Fruit fly (Drosophila melanogaster): Measurements from ENCODE around the gene CG46426.

Gene CG46426

DNA sequence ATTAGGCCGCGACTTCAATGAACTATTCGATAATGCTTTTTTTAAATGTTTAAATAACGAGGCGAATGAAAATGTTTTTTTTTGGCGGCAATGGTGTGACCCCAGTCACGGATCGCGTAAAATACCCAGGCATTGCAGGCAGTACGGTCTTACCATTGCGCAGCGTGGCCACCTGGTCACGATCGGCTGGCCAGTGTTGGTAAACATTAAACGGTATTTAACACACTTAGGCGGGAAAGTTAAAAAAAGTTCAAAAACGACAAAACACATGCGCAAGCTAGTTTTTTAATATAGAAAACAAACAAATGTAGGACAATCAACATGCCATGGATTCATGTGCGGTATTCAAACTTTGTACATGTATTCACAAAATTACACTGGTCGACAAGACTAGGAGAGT, 13.4 kb upstream of the CG46426 start, which contains the start of gene esc (continued):
- TF ChIP-seq run (tag; optimal IDR thresholded peaks at IDR 0.05): no peak
- TF ChIP-seq CG12236 (GFP tag; optimal IDR thresholded peaks at IDR 0.05): no peak
- TF ChIP-seq E2f2 (GFP tag; IDR thresholded peaks at IDR 0.05): peak; percentile 99
- TF ChIP-seq peb (GFP tag; IDR thresholded peaks at IDR 0.05): no peak
- TF ChIP-seq ssp (GFP tag; IDR thresholded peaks at IDR 0.05): 0 out of 2 replicates have a peak, but pooled peaks have one; percentile 24
- no peak for TF ChIP-seq dimm (GFP tag; IDR thresholded peaks at IDR 0.05)
- peak; percentile 72 for TF ChIP-seq Sin3A (optimal IDR thresholded peaks at IDR 0.05)
- TF ChIP-seq CG1792 (GFP tag; optimal IDR thresholded peaks at IDR 0.05): peak; percentile 14
- no peak for TF ChIP-seq Jarid2 (GFP tag; optimal IDR thresholded peaks at IDR 0.05)
- no peak for TF ChIP-seq CG1529 (GFP tag; optimal IDR thresholded peaks at IDR 0.05)
- TF ChIP-seq CG6689 (GFP tag; IDR thresholded peaks at IDR 0.05): no peak
- no peak for TF ChIP-seq CG32532 (GFP tag; IDR thresholded peaks at IDR 0.05)
- no peak for TF ChIP-seq CG11723 (GFP tag; optimal IDR thresholded peaks at IDR 0.05)
- no peak for TF ChIP-seq CG3065 (GFP tag; optimal IDR thresholded peaks at IDR 0.05)
- no peak for TF ChIP-seq Fer1 (GFP tag; optimal IDR thresholded peaks at IDR 0.05)
- TF ChIP-seq unpg (GFP tag; optimal IDR thresholded peaks at IDR 0.05): no peak
- peak; percentile 46 for TF ChIP-seq CG2116 (GFP tag; optimal IDR thresholded peaks at IDR 0.05)
- TF ChIP-seq HmgD (GFP tag; optimal IDR thresholded peaks at IDR 0.05): peak; percentile 65
- no peak for TF ChIP-seq bigmax (GFP tag; optimal IDR thresholded peaks at IDR 0.05)
- no peak for TF ChIP-seq CG17361 (GFP tag; IDR thresholded peaks at IDR 0.05)
- peak; percentile 29 for TF ChIP-seq tx (GFP tag; optimal IDR thresholded peaks at IDR 0.05)
- no peak for TF ChIP-seq CG14860 (GFP tag; IDR thresholded peaks at IDR 0.05; ENCODE audit: partially characterized antibody)
- TF ChIP-seq Opbp (GFP tag; IDR thresholded peaks at IDR 0.05; ENCODE audit: partially characterized antibody): peak; percentile 66
- peak; percentile 16; the same call in 1 of the 4 replicates for TF ChIP-seq Dll (GFP tag; IDR thresholded peaks at IDR 0.05; ENCODE audit: partially characterized antibody)
- TF ChIP-seq MBD-R2 (GFP tag; IDR thresholded peaks at IDR 0.05): peak; percentile 78
- TF ChIP-seq slou (GFP tag; optimal IDR thresholded peaks at IDR 0.05): no peak
- peak; percentile 61; the same call in 1 of the 2 replicates for TF ChIP-seq sob (GFP tag; IDR thresholded peaks at IDR 0.05)
- no peak for TF ChIP-seq CG2199 (GFP tag; IDR thresholded peaks at IDR 0.05)
- TF ChIP-seq tin (GFP tag; optimal IDR thresholded peaks at IDR 0.05): peak; percentile 30
- no peak for TF ChIP-seq D (optimal IDR thresholded peaks at IDR 0.05)
- no peak for TF ChIP-seq D (GFP tag; optimal IDR thresholded peaks at IDR 0.05)
- no peak for TF ChIP-seq schlank (tag; optimal IDR thresholded peaks at IDR 0.05)
- TF ChIP-seq tna (GFP tag; IDR thresholded peaks at IDR 0.05; ENCODE audit: partially characterized antibody): no peak
- peak; percentile 50 for TF ChIP-seq CG8290 (GFP tag; optimal IDR thresholded peaks at IDR 0.05)
- TF ChIP-seq CG8290 (tag; optimal IDR thresholded peaks at IDR 0.05): no peak
- peak; percentile 62 for TF ChIP-seq nmo (GFP tag; optimal IDR thresholded peaks at IDR 0.05)
- no peak for TF ChIP-seq yki (optimal IDR thresholded peaks at IDR 0.05)
- TF ChIP-seq CG14667 (GFP tag; IDR thresholded peaks at IDR 0.05): no peak
- no peak; the same call in 2 of the 3 replicates for TF ChIP-seq dysf (GFP tag; IDR thresholded peaks at IDR 0.05)
- no peak for TF ChIP-seq cwo (GFP tag; optimal IDR thresholded peaks at IDR 0.05)
- TF ChIP-seq Optix (GFP tag; IDR thresholded peaks at IDR 0.05): no peak
- no peak for TF ChIP-seq dmrt99B (tag; optimal IDR thresholded peaks at IDR 0.05)
- TF ChIP-seq Hr39 (optimal IDR thresholded peaks at IDR 0.05): no peak
- TF ChIP-seq Eip74EF (GFP tag; optimal IDR thresholded peaks at IDR 0.05): no peak
- TF ChIP-seq abd-A (tag; optimal IDR thresholded peaks at IDR 0.05): no peak
- no peak for TF ChIP-seq gcm2 (GFP tag; optimal IDR thresholded peaks at IDR 0.05)
- TF ChIP-seq gem (tag; optimal IDR thresholded peaks at IDR 0.05): no peak
- TF ChIP-seq aop (GFP tag; IDR thresholded peaks at IDR 0.05): no peak
- no peak; the same call in 1 of the 2 replicates for TF ChIP-seq al (GFP tag; IDR thresholded peaks at IDR 0.05)
- TF ChIP-seq CG14441 (GFP tag; IDR thresholded peaks at IDR 0.05): no peak
- TF ChIP-seq HLH3B (GFP tag; IDR thresholded peaks at IDR 0.05): no peak
- no peak for TF ChIP-seq CG9437 (GFP tag; optimal IDR thresholded peaks at IDR 0.05)
- no peak for TF ChIP-seq CG10959 (GFP tag; IDR thresholded peaks at IDR 0.05)
- TF ChIP-seq gcm (GFP tag; optimal IDR thresholded peaks at IDR 0.05): no peak
